Worm (Caenorhabditis elegans): ENCODE data around the gene F57A10.2.

Gene F57A10.2

ce11 chrV:15815962-15816432, 49.6 kb downstream of the F57A10.2 start, which contains the start of the genes fbxa-69 and F54B8.4:
TSS of gene fbxa-69 (minus strand) at chrV:15815971.
TSS of gene F54B8.4 (plus strand) at chrV:15816382.
- TF ChIP-seq ztf-29 (GFP tag; IDR thresholded peaks at IDR 0.05) (no peak), klf-2 (GFP tag; conservative IDR thresholded peaks at IDR 0.05) (no peak), flt-1 (GFP tag; IDR thresholded peaks at IDR 0.05) (no peak), cog-1 (tag; optimal IDR thresholded peaks at IDR 0.05) (no peak), tab-1 (GFP tag; IDR thresholded peaks at IDR 0.05) (no peak), T22C8.4 (GFP tag; IDR thresholded peaks at IDR 0.05) (no peak), ref-1 (GFP tag; conservative IDR thresholded peaks at IDR 0.05) (no peak), med-1 (GFP tag; optimal IDR thresholded peaks at IDR 0.05; ENCODE audit: insufficient read depth) (no peak), ztf-23 (GFP tag; IDR thresholded peaks at IDR 0.05) (no peak)

Data from whole organism, midembryonic.